Fruit fly (Drosophila melanogaster) whole organism, embryonic: ENCODE data around the gene CG3368.

ENCODE experiments used
- Atf6 ChIP-seq: fragments of 200-800 bp; sonication (Bioruptor generic); IDR thresholded peaks from 2 replicates; pipeline ENCODE4 v1.3.6; 2022; ENCODE audit warnings: missing biosample characterization, missing genetic modification characterization
- Blimp-1 ChIP-seq: fragments of 200-800 bp; sonication (Bioruptor generic); optimal IDR thresholded peaks from 3 replicates; lab custom pipeline; 2018; ENCODE audit warnings: missing biosample characterization, missing genetic modification characterization, mild to moderate bottlenecking, moderate library complexity, missing genetic modification reagents
- CG11696 ChIP-seq: fragments of 200-800 bp; sonication (Bioruptor generic); IDR thresholded peaks from 2 replicates; pipeline ENCODE4 v1.3.6; 2022; ENCODE audit warnings: missing biosample characterization, missing genetic modification characterization
- CG11723 ChIP-seq: fragments of 200-800 bp; sonication (Bioruptor generic); optimal IDR thresholded peaks from 2 replicates; lab custom pipeline; 2017; ENCODE audit warnings: missing biosample characterization, mild to moderate bottlenecking, missing genetic modification characterization
- CG12104 ChIP-seq: fragments of 200-800 bp; sonication (Bioruptor generic); optimal IDR thresholded peaks from 3 replicates; lab custom pipeline; 2016; ENCODE audit warnings: missing biosample characterization, missing genetic modification characterization
- CG12744 ChIP-seq: fragments of 200-800 bp; sonication (Bioruptor generic); optimal IDR thresholded peaks from 2 replicates; lab custom pipeline; 2016; ENCODE audit warnings: missing biosample characterization, missing genetic modification characterization
- CG14014 ChIP-seq: fragments of 200-800 bp; sonication (Bioruptor generic); IDR thresholded peaks from 2 replicates; pipeline ENCODE4 v1.3.6; 2022; ENCODE audit warnings: missing biosample characterization, missing genetic modification characterization
- CG1603 ChIP-seq: fragments of 200-800 bp; sonication (Bioruptor generic); optimal IDR thresholded peaks from 2 replicates; lab custom pipeline; 2019; ENCODE audit warnings: missing biosample characterization, mild to moderate bottlenecking, missing genetic modification characterization, moderate library complexity
- CG16815 ChIP-seq: fragments of 200-800 bp; sonication (Bioruptor generic); optimal IDR thresholded peaks from 3 replicates; lab custom pipeline; 2017; ENCODE audit warnings: missing biosample characterization, mild to moderate bottlenecking, missing genetic modification characterization
- CG17912 ChIP-seq: fragments of 200-800 bp; sonication (Bioruptor generic); optimal IDR thresholded peaks from 2 replicates; lab custom pipeline; 2018; ENCODE audit warnings: missing biosample characterization, mild to moderate bottlenecking, missing genetic modification characterization
- CG18262 ChIP-seq: fragments of 200-800 bp; optimal IDR thresholded peaks from 3 replicates; lab custom pipeline; 2019; ENCODE audit warnings: missing biosample characterization, mild to moderate bottlenecking, missing genetic modification characterization, moderate library complexity
- CG2120 ChIP-seq: fragments of 200-800 bp; sonication (Bioruptor generic); optimal IDR thresholded peaks from 3 replicates; lab custom pipeline; 2016; ENCODE audit warnings: missing biosample characterization, missing genetic modification characterization
- CG2889 ChIP-seq: fragments of 200-800 bp; sonication (Bioruptor generic); IDR thresholded peaks from 3 replicates; pipeline ENCODE4 v1.3.6; 2022; ENCODE audit warnings: missing biosample characterization, missing genetic modification characterization
- CG3163 ChIP-seq: fragments of 200-800 bp; sonication (Bioruptor generic); optimal IDR thresholded peaks from 3 replicates; lab custom pipeline; 2016; ENCODE audit warnings: missing biosample characterization, missing genetic modification characterization
- CG3847 ChIP-seq: fragments of 200-800 bp; sonication (Bioruptor generic); IDR thresholded peaks from 2 replicates; pipeline ENCODE4 v1.3.6; 2022; ENCODE audit warnings: missing biosample characterization, missing genetic modification characterization
- CG3995 ChIP-seq: fragments of 200-800 bp; sonication (Bioruptor generic); optimal IDR thresholded peaks from 3 replicates; lab custom pipeline; 2016; ENCODE audit warnings: missing biosample characterization, missing genetic modification characterization
- CG4282 ChIP-seq: fragments of 200-800 bp; sonication (Bioruptor generic); optimal IDR thresholded peaks from 2 replicates; lab custom pipeline; 2016; ENCODE audit warnings: missing biosample characterization, missing genetic modification characterization
- CG4820 ChIP-seq: fragments of 200-800 bp; sonication (Bioruptor generic); optimal IDR thresholded peaks from 3 replicates; lab custom pipeline; 2016; ENCODE audit warnings: missing biosample characterization, missing genetic modification characterization
- CG5245 ChIP-seq: fragments of 200-800 bp; sonication (Bioruptor generic); optimal IDR thresholded peaks from 3 replicates; lab custom pipeline; 2016; ENCODE audit warnings: missing biosample characterization, missing genetic modification characterization
- CG8765 ChIP-seq: fragments of 200-800 bp; sonication (Bioruptor generic); IDR thresholded peaks from 2 replicates; pipeline ENCODE4 v1.3.6; 2022; ENCODE audit warnings: missing biosample characterization, missing genetic modification characterization
- CG9609 ChIP-seq: fragments of 200-800 bp; sonication (Bioruptor generic); optimal IDR thresholded peaks from 3 replicates; lab custom pipeline; 2016; ENCODE audit warnings: missing biosample characterization, missing genetic modification characterization
- CG9727 ChIP-seq: fragments of 200-800 bp; sonication (Bioruptor generic); optimal IDR thresholded peaks from 3 replicates; lab custom pipeline; 2017; ENCODE audit warnings: missing biosample characterization, mild to moderate bottlenecking, missing genetic modification characterization
- CG9876 ChIP-seq: fragments of 200-800 bp; sonication (Bioruptor generic); optimal IDR thresholded peaks from 2 replicates; lab custom pipeline; 2016; ENCODE audit warnings: missing biosample characterization, missing genetic modification characterization
- Deaf1 ChIP-seq: fragments of 200-800 bp; optimal IDR thresholded peaks from 3 replicates; lab custom pipeline; 2019; ENCODE audit warnings: missing biosample characterization, mild to moderate bottlenecking, missing genetic modification characterization, moderate library complexity
- Dek ChIP-seq: fragments of 200-800 bp; sonication (Bioruptor generic); optimal IDR thresholded peaks from 3 replicates; lab custom pipeline; 2019; ENCODE audit warnings: missing biosample characterization, mild to moderate bottlenecking, missing genetic modification characterization, moderate library complexity
- HmgD ChIP-seq: fragments of 200-800 bp; sonication (Bioruptor generic); optimal IDR thresholded peaks from 3 replicates; lab custom pipeline; 2016; ENCODE audit warnings: missing biosample characterization, missing genetic modification characterization
- Hr39 ChIP-seq: fragments of >200 bp; optimal IDR thresholded peaks from 2 replicates; lab custom pipeline; 2017
- Side ChIP-seq: fragments of 200-800 bp; sonication (Bioruptor generic); optimal IDR thresholded peaks from 2 replicates; lab custom pipeline; 2016; ENCODE audit warnings: missing biosample characterization, missing genetic modification characterization
- Xbp1 ChIP-seq: fragments of 200-800 bp; sonication (Bioruptor generic); optimal IDR thresholded peaks from 3 replicates; lab custom pipeline; 2016; ENCODE audit warnings: missing biosample characterization, mild to moderate bottlenecking, missing genetic modification characterization
- amos ChIP-seq: fragments of 200-800 bp; sonication (Bioruptor generic); IDR thresholded peaks from 2 replicates; pipeline ENCODE4 v1.3.6; 2022; ENCODE audit warnings: missing biosample characterization, missing genetic modification characterization; ENCODE audit not compliant: partially characterized antibody
- bsh ChIP-seq, 2 experiments: fragments of 200-800 bp; sonication (Bioruptor generic); optimal IDR thresholded peaks; 2 replicates each; lab custom pipeline; 2017 to 2018; ENCODE audit warnings: mild to moderate bottlenecking in 2 of 2, missing biosample characterization in 2 of 2, missing genetic modification characterization in 2 of 2, moderate library complexity in 1 of 2
- cad ChIP-seq: fragments of >200 bp; optimal IDR thresholded peaks from 2 replicates; lab custom pipeline; 2017; ENCODE audit warnings: missing biosample characterization, missing genetic modification characterization
- corto ChIP-seq: fragments of 200-800 bp; sonication (Bioruptor generic); optimal IDR thresholded peaks from 2 replicates; lab custom pipeline; 2016; ENCODE audit warnings: missing biosample characterization, mild to moderate bottlenecking, missing genetic modification characterization, moderate library complexity
- dan ChIP-seq: fragments of 200-800 bp; sonication (Bioruptor generic); IDR thresholded peaks from 2 replicates; pipeline ENCODE4 v1.3.6; 2022; ENCODE audit warnings: missing biosample characterization, missing genetic modification characterization
- esg ChIP-seq: fragments of 200-800 bp; sonication (Bioruptor generic); conservative IDR thresholded peaks from 2 replicates; pipeline ENCODE4 v1.3.6; 2022; ENCODE audit warnings: missing biosample characterization, missing genetic modification characterization
- eyg ChIP-seq: fragments of 200-800 bp; sonication (Bioruptor generic); optimal IDR thresholded peaks from 3 replicates; lab custom pipeline; 2016; ENCODE audit warnings: missing biosample characterization, missing genetic modification characterization
- fd96Cb ChIP-seq: fragments of 200-800 bp; sonication (Bioruptor generic); optimal IDR thresholded peaks from 2 replicates; lab custom pipeline; 2018; ENCODE audit warnings: missing biosample characterization, mild to moderate bottlenecking, missing genetic modification characterization, moderate library complexity
- grau ChIP-seq: fragments of 200-800 bp; optimal IDR thresholded peaks from 3 replicates; lab custom pipeline; 2019; ENCODE audit warnings: missing biosample characterization, mild to moderate bottlenecking, missing genetic modification characterization, moderate library complexity
- gt ChIP-seq: fragments of 200-800 bp; sonication (Bioruptor generic); IDR thresholded peaks from 2 replicates; pipeline ENCODE4 v1.3.6; 2022; ENCODE audit warnings: missing biosample characterization, missing genetic modification characterization
- ken ChIP-seq: fragments of 200-800 bp; sonication (Bioruptor generic); IDR thresholded peaks from 3 replicates; pipeline ENCODE4 v1.3.6; 2022; ENCODE audit warnings: missing biosample characterization, missing genetic modification characterization
- maf-S ChIP-seq: fragments of 200-800 bp; sonication (Bioruptor generic); optimal IDR thresholded peaks from 2 replicates; lab custom pipeline; 2016; ENCODE audit warnings: missing biosample characterization, missing genetic modification characterization
- org-1 ChIP-seq: fragments of 200-800 bp; sonication (Bioruptor generic); optimal IDR thresholded peaks from 2 replicates; lab custom pipeline; 2017; ENCODE audit warnings: missing biosample characterization, missing genetic modification characterization
- pnt ChIP-seq: fragments of 200-800 bp; sonication (Bioruptor generic); optimal IDR thresholded peaks from 3 replicates; lab custom pipeline; 2016; ENCODE audit warnings: missing biosample characterization, missing genetic modification characterization
- scrt ChIP-seq: fragments of 200-800 bp; sonication (Bioruptor generic); optimal IDR thresholded peaks from 2 replicates; lab custom pipeline; 2018; ENCODE audit warnings: missing biosample characterization, mild to moderate bottlenecking, missing genetic modification characterization, moderate library complexity
- sens ChIP-seq: fragments of 200-800 bp; sonication (Bioruptor generic); peaks from one replicate; lab custom pipeline; 2016; ENCODE audit warnings: missing biosample characterization, missing genetic modification characterization
- seq ChIP-seq: fragments of 200-800 bp; sonication (Bioruptor generic); IDR thresholded peaks from 2 replicates; pipeline ENCODE4 v1.3.6; 2022; ENCODE audit warnings: missing biosample characterization, missing genetic modification characterization
- sob ChIP-seq: fragments of 200-800 bp; sonication (Bioruptor generic); IDR thresholded peaks from 2 replicates; pipeline ENCODE4 v1.3.6; 2022; ENCODE audit warnings: missing biosample characterization, missing genetic modification characterization
- tgo ChIP-seq: fragments of 200-800 bp; sonication (Bioruptor generic); IDR thresholded peaks from 3 replicates; pipeline ENCODE4 v1.3.6; 2022; ENCODE audit warnings: missing biosample characterization, missing genetic modification characterization
- tx ChIP-seq: fragments of 200-800 bp; sonication (Bioruptor generic); optimal IDR thresholded peaks from 2 replicates; lab custom pipeline; 2016; ENCODE audit warnings: missing biosample characterization, missing genetic modification characterization

Gene CG3368

dm6 chr3R:27288202-27289135 lies 4.9 kb downstream of the CG3368 start, which contains the start of the genes bigmax and Hmu (continued):
- TF ChIP-seq CG2889 (GFP tag; lab: Robert Waterston, UW) = peak; percentile 85
- TF ChIP-seq dan = no peak
- peak; percentile 54 for TF ChIP-seq Deaf1
- peak; percentile 79 for TF ChIP-seq HmgD (GFP tag; lab: Kevin White, UChicago)
- peak; percentile 45 for TF ChIP-seq CG17912
- TF ChIP-seq CG3995 (GFP tag; lab: Kevin White, UChicago) = peak; percentile 46
- peak; percentile 81 for TF ChIP-seq eyg (GFP tag; lab: Kevin White, UChicago)
- peak; percentile 78 for TF ChIP-seq Dek (tag; lab: Kevin White, UChicago)
- no peak for TF ChIP-seq Hr39 (lab: Kevin White, UChicago)
- TF ChIP-seq CG9609 = peak; percentile 85

dm6 chr3R:27289638-27290037 lies 6.1 kb downstream of the CG3368 start:
- TF ChIP-seq seq (no peak), CG12104 (no peak), CG9727 (GFP tag; lab: Kevin White, UChicago) (peak; percentile 15), CG4820 (no peak), CG11696 (GFP tag; lab: Robert Waterston, UW) (0 out of 2 replicates have a peak, but pooled peaks have one; percentile 22), CG8765 (GFP tag; lab: Robert Waterston, UW) (peak; percentile 30; the same call in 1 of the 2 replicates), Blimp-1 (GFP tag; lab: Kevin White, UChicago) (peak; percentile 60), CG16815 (GFP tag; lab: Kevin White, UChicago) (peak; percentile 13), CG3163 (GFP tag; lab: Kevin White, UChicago) (no peak), corto (GFP tag; lab: Kevin White, UChicago) (no peak), CG1603 (tag; lab: Kevin White, UChicago) (peak; percentile 55), CG3847 (GFP tag; lab: Robert Waterston, UW) (no peak), sens (GFP tag; lab: Kevin White, UChicago) (peak; percentile 91), ken (no peak), pnt (GFP tag; lab: Kevin White, UChicago) (peak; percentile 10), CG18262 (tag; lab: Kevin White, UChicago) (peak; percentile 55), CG5245 (no peak), CG4282 (no peak), fd96Cb (tag; lab: Kevin White, UChicago) (peak; percentile 43), CG14014 (GFP tag; lab: Robert Waterston, UW) (0 out of 2 replicates have a peak, but pooled peaks have one; percentile 35), CG11723 (peak; percentile 11), CG9876 (no peak), maf-S (GFP tag; lab: Kevin White, UChicago) (no peak), sob (peak; percentile 51), gt (GFP tag; lab: Robert Waterston, UW) (no peak), CG2120 (GFP tag; lab: Kevin White, UChicago) (peak; percentile 73), CG12744 (no peak), bsh (GFP tag; optimal IDR thresholded peaks at IDR 0.05; lab: Kevin White, UChicago) (peak in 1 of 2 experiments; percentile 64), tx (GFP tag; lab: Kevin White, UChicago) (no peak), Atf6 (GFP tag; lab: Robert Waterston, UW) (0 out of 2 replicates have a peak, but pooled peaks have one; percentile 24), Xbp1 (GFP tag; lab: Kevin White, UChicago) (peak; percentile 30), amos (GFP tag; lab: Robert Waterston, UW) (no peak), scrt (GFP tag; lab: Kevin White, UChicago) (peak; percentile 50), org-1 (GFP tag; lab: Kevin White, UChicago) (no peak), cad (GFP tag; lab: Kevin White, UChicago) (no peak), tgo (GFP tag; lab: Robert Waterston, UW) (no peak; the same call in 2 of the 3 replicates), grau (tag; lab: Kevin White, UChicago) (peak; percentile 92), esg (no peak), Side (GFP tag; lab: Kevin White, UChicago) (peak; percentile 57)
